Worm (Caenorhabditis elegans): ENCODE results near the gene T28C6.5.

DNA sequence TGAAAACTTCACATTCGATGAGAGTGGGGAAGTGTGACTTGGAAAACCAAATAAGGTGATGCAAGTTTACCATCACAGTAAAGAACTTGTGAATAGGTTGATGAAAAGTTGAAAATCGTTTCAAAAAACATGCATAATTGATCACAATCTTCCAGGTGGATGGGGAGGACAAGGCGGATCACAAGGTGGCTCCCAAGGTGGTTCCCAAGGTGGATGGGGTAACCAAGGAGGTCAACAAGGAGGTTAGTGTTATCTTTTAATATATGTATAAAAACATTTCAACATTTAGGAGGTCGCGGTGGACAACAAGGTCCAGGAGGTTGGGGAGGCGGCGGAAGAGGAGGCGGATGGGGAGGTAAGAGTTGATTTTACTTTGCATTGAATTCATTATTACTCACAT is 3.6 kb upstream of the T28C6.5 start, which contains the start of gene T28C6.10:
- TF ChIP-seq nhr-77 (tag; optimal IDR thresholded peaks at IDR 0.05) (no peak), ztf-1 (GFP tag; conservative IDR thresholded peaks at IDR 0.05) (no peak), nhr-23 (tag; optimal IDR thresholded peaks at IDR 0.05) (no peak), aly-2 (tag; optimal IDR thresholded peaks at IDR 0.05) (no peak), dmd-4 (tag; optimal IDR thresholded peaks at IDR 0.05) (no peak), zag-1 (tag; optimal IDR thresholded peaks at IDR 0.05) (no peak), mdl-1 (tag; optimal IDR thresholded peaks at IDR 0.05) (no peak), lin-39 (tag; optimal IDR thresholded peaks at IDR 0.05) (no peak)

All from whole organism, L2 larva.